Worm (Caenorhabditis elegans) whole organism, L2 larva: ENCODE data around the gene selt-1.2.
A peak's percentile ranks its signal among the peaks of the same experiment; 100 is the strongest.

Experiments
- C34F6.9 ChIP-seq: fragments of 150-350 bp; optimal IDR thresholded peaks from 2 replicates; lab custom pipeline; 2014; ENCODE audit warnings: missing biosample characterization, missing genetic modification characterization
- F13H6.1 ChIP-seq: sonication (generic microtip); optimal IDR thresholded peaks from 2 replicates; lab custom pipeline; 2016; ENCODE audit warnings: missing genetic modification characterization, missing compliant biosample characterization
- R02D3.7 ChIP-seq: fragments of 150-350 bp; optimal IDR thresholded peaks from 2 replicates; lab custom pipeline; 2014; ENCODE audit warnings: missing biosample characterization, missing genetic modification characterization
- Y55F3AM.14 ChIP-seq: fragments of 200-800 bp; sonication (Bioruptor generic); optimal IDR thresholded peaks from 2 replicates; lab custom pipeline; 2018; ENCODE audit warnings: mild to moderate bottlenecking, missing genetic modification characterization, missing compliant biosample characterization
- ZK546.5 ChIP-seq: sonication (generic microtip); optimal IDR thresholded peaks from 2 replicates; lab custom pipeline; 2017; ENCODE audit warnings: missing biosample characterization, missing genetic modification characterization
- aly-2 ChIP-seq: fragments of 150-350 bp; optimal IDR thresholded peaks from 2 replicates; lab custom pipeline; 2014; ENCODE audit warnings: missing biosample characterization, missing genetic modification characterization
- ama-1 ChIP-seq: fragments of 150-350 bp; optimal IDR thresholded peaks from 2 replicates; lab custom pipeline; 2018; ENCODE audit warnings: inconsistent platforms
- blmp-1 ChIP-seq: sonication (generic microtip); optimal IDR thresholded peaks from 2 replicates; lab custom pipeline; 2017; ENCODE audit warnings: missing genetic modification characterization, mild to moderate bottlenecking, missing compliant biosample characterization, antibody characterized with exemption, moderate library complexity; ENCODE audit not compliant: insufficient read depth
- ceh-16 ChIP-seq: fragments of 150-350 bp; optimal IDR thresholded peaks from 2 replicates; lab custom pipeline; 2014; ENCODE audit warnings: missing biosample characterization, missing genetic modification characterization
- crh-2 ChIP-seq: sonication (generic microtip); optimal IDR thresholded peaks from 2 replicates; lab custom pipeline; 2017; ENCODE audit warnings: missing biosample characterization, missing genetic modification characterization
- egl-27 ChIP-seq: sonication (generic microtip); optimal IDR thresholded peaks from 3 replicates; lab custom pipeline; 2017; ENCODE audit warnings: missing biosample characterization, missing genetic modification reagents, missing genetic modification characterization
- elt-3 ChIP-seq: sonication (generic microtip); optimal IDR thresholded peaks from 2 replicates; lab custom pipeline; 2017; ENCODE audit warnings: missing biosample characterization, missing genetic modification characterization
- fos-1 ChIP-seq: fragments of 150-350 bp; optimal IDR thresholded peaks from 2 replicates; lab custom pipeline; 2014; ENCODE audit warnings: missing biosample characterization, missing genetic modification characterization
- gmeb-1 ChIP-seq: fragments of 150-350 bp; optimal IDR thresholded peaks from 2 replicates; lab custom pipeline; 2014; ENCODE audit warnings: missing biosample characterization, missing genetic modification characterization
- lin-11 ChIP-seq: fragments of 150-350 bp; sonication (generic microtip); optimal IDR thresholded peaks from 2 replicates; lab custom pipeline; 2014; ENCODE audit warnings: missing biosample characterization, missing genetic modification characterization, inconsistent platforms, mixed read lengths
- lin-13 ChIP-seq: fragments of 150-350 bp; optimal IDR thresholded peaks from 2 replicates; lab custom pipeline; 2014; ENCODE audit warnings: missing biosample characterization, missing genetic modification reagents, missing genetic modification characterization
- lin-39 ChIP-seq: fragments of 150-350 bp; optimal IDR thresholded peaks from 2 replicates; lab custom pipeline; 2014; ENCODE audit warnings: missing biosample characterization, missing genetic modification reagents, missing genetic modification characterization
- lsy-2 ChIP-seq, 2 experiments: fragments of 150-350 bp in 1 of 2; sonication (generic microtip) in 1 of 2; optimal IDR thresholded peaks; 2 replicates each; lab custom pipeline; 2014 to 2017; ENCODE audit warnings: missing biosample characterization in 2 of 2, missing genetic modification characterization in 2 of 2
- mab-5 ChIP-seq: fragments of 150-350 bp; optimal IDR thresholded peaks from 2 replicates; lab custom pipeline; 2014; ENCODE audit warnings: missing biosample characterization, missing genetic modification characterization
- mdl-1 ChIP-seq, 2 experiments: fragments of 150-350 bp in 1 of 2; sonication (generic microtip) in 1 of 2; optimal IDR thresholded peaks; 2 replicates each; lab custom pipeline; 2017; ENCODE audit warnings: missing biosample characterization in 2 of 2, missing genetic modification characterization in 2 of 2
- nhr-10 ChIP-seq: sonication (generic microtip); optimal IDR thresholded peaks from 2 replicates; lab custom pipeline; 2017; ENCODE audit warnings: missing biosample characterization, missing genetic modification characterization
- nhr-11 ChIP-seq: fragments of 150-350 bp; optimal IDR thresholded peaks from 2 replicates; lab custom pipeline; 2014; ENCODE audit warnings: missing biosample characterization, missing genetic modification characterization
- nhr-129 ChIP-seq: fragments of 150-350 bp; optimal IDR thresholded peaks from 2 replicates; lab custom pipeline; 2014; ENCODE audit warnings: missing biosample characterization, missing genetic modification characterization
- nhr-21 ChIP-seq: fragments of 150-350 bp; optimal IDR thresholded peaks from 2 replicates; lab custom pipeline; 2014; ENCODE audit warnings: missing biosample characterization, missing genetic modification characterization
- nhr-237 ChIP-seq: fragments of 150-350 bp; optimal IDR thresholded peaks from 2 replicates; lab custom pipeline; 2014; ENCODE audit warnings: missing biosample characterization, missing genetic modification characterization
- nhr-25 ChIP-seq: fragments of 150-350 bp; sonication (generic microtip); optimal IDR thresholded peaks from 3 replicates; lab custom pipeline; 2014; ENCODE audit warnings: missing biosample characterization, missing genetic modification characterization
- nhr-6 ChIP-seq: fragments of 150-350 bp; optimal IDR thresholded peaks from 2 replicates; lab custom pipeline; 2014; ENCODE audit warnings: missing biosample characterization, missing genetic modification characterization
- sem-4 ChIP-seq: fragments of 150-350 bp; optimal IDR thresholded peaks from 2 replicates; lab custom pipeline; 2014; ENCODE audit warnings: missing biosample characterization, missing genetic modification reagents, missing genetic modification characterization
- skn-1 ChIP-seq: sonication (generic microtip); optimal IDR thresholded peaks from 2 replicates; lab custom pipeline; 2017; ENCODE audit warnings: missing biosample characterization, missing genetic modification characterization
- sma-3 ChIP-seq: sonication (generic microtip); optimal IDR thresholded peaks from 2 replicates; lab custom pipeline; 2016; ENCODE audit warnings: missing genetic modification reagents, missing genetic modification characterization, missing compliant biosample characterization
- sma-9 ChIP-seq, 2 experiments: fragments of 150-350 bp in 1 of 2; sonication (generic microtip) in 1 of 2; optimal IDR thresholded peaks; 2 replicates each; lab custom pipeline; 2014 to 2016; ENCODE audit warnings: missing genetic modification characterization in 2 of 2, mild to moderate bottlenecking in 1 of 2, missing biosample characterization in 1 of 2, missing compliant biosample characterization in 1 of 2, missing genetic modification reagents in 1 of 2, moderate library complexity in 1 of 2
- snpc-4 ChIP-seq: fragments of 150-350 bp; optimal IDR thresholded peaks from 2 replicates; lab custom pipeline; 2014; ENCODE audit warnings: missing biosample characterization, missing genetic modification characterization
- unc-39 ChIP-seq: fragments of 150-350 bp; optimal IDR thresholded peaks from 2 replicates; lab custom pipeline; 2014; ENCODE audit warnings: missing biosample characterization, missing genetic modification characterization
- unc-55 ChIP-seq: fragments of 150-350 bp; sonication (generic microtip); optimal IDR thresholded peaks from 3 replicates; lab custom pipeline; 2014; ENCODE audit warnings: missing biosample characterization, missing genetic modification reagents, missing genetic modification characterization
- zag-1 ChIP-seq: fragments of 150-350 bp; optimal IDR thresholded peaks from 2 replicates; lab custom pipeline; 2014; ENCODE audit warnings: missing biosample characterization, missing genetic modification characterization
- ztf-1 ChIP-seq: fragments of 200-800 bp; sonication (Bioruptor generic); conservative IDR thresholded peaks from 2 replicates; pipeline ENCODE4 v1.3.6; 2022; ENCODE audit warnings: missing genetic modification characterization, missing compliant biosample characterization
- ztf-4 ChIP-seq: fragments of 150-350 bp; optimal IDR thresholded peaks from 2 replicates; lab custom pipeline; 2014; ENCODE audit warnings: missing biosample characterization, missing genetic modification characterization

The selt-1.2 gene

DNA sequence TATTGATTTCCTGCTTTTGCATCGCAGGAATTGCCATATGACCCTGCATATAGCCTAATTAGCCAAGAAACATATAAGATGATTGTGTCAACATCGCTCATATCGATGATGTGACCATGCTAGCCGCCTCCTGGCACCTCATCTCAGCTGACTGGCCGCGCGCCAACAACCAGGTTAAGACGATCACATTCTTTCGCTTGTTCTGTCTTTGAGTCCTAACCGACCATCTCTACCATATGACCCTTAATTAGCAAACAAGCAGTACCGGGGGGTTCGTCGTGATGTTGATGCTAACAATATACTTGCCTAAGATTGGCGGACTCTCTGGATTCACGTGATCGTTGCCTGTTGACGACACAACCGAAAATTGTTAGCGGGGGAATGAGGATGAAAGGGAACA, 24.6 kb downstream of the selt-1.2 start:
- peak; percentile 40 for TF ChIP-seq sma-9 (GFP tag; optimal IDR thresholded peaks at IDR 0.05; lab: Kevin White, UChicago)
- no peak for TF ChIP-seq sma-9 (tag; optimal IDR thresholded peaks at IDR 0.05; lab: Kevin White, UChicago)
- TF ChIP-seq nhr-129 (tag; lab: Kevin White, UChicago), result peak; percentile 42
- TF ChIP-seq nhr-25 (tag; lab: Kevin White, UChicago), result peak; percentile 59
- no peak for TF ChIP-seq snpc-4 (tag; lab: Kevin White, UChicago)

DNA sequence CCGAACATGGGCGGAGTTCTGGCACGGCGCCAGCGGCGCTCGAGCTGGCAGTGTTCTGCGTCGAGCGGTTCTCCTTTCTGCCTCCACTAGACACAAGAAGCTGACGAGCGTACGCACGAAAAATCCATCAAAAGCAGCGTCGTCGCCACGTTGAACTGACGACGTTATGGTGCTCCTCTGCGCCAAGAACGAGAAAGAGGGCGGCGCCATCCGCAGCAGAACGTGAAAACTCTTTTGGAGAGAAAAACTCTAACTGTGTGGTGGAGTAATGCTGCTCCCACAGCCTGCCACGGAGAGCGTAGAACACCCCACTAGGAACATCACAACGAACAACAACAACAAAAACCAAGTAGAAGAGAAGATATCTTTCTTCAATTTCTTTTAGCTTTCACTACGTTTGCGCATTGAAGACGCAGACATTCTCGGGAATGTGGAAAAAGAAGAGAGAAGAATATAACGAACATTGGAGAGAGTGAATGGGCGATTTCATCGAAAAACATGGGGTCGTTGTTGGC, 25.2 kb downstream of the selt-1.2 start:
- TF ChIP-seq lsy-2 (tag; optimal IDR thresholded peaks at IDR 0.05; lab: Kevin White, UChicago), result peak in 1 of 2 experiments; percentile 52
- peak; percentile 8 for TF ChIP-seq crh-2 (tag; lab: Kevin White, UChicago)
- TF ChIP-seq egl-27 (tag; lab: Kevin White, UChicago), result peak; percentile 13
- TF ChIP-seq Y55F3AM.14 (GFP tag; lab: Kevin White, UChicago), result peak; percentile 65
- TF ChIP-seq ZK546.5 (tag; lab: Kevin White, UChicago), result no peak
- peak; percentile 32 for TF ChIP-seq unc-55
- peak; percentile 29 for TF ChIP-seq nhr-129 (tag; lab: Kevin White, UChicago)
- TF ChIP-seq lin-11 (tag; lab: Kevin White, UChicago), result peak; percentile 32
- no peak for TF ChIP-seq nhr-10 (tag; lab: Kevin White, UChicago)
- no peak for TF ChIP-seq sma-3
- TF ChIP-seq R02D3.7 (tag; lab: Kevin White, UChicago), result no peak
- TF ChIP-seq C34F6.9, result peak; percentile 55
- peak; percentile 70 for TF ChIP-seq sem-4 (tag; lab: Kevin White, UChicago)
- no peak for TF ChIP-seq ama-1 (lab: Kevin White, UChicago)
- peak in 1 of 2 experiments; percentile 47 for TF ChIP-seq mdl-1 (tag; optimal IDR thresholded peaks at IDR 0.05; lab: Kevin White, UChicago)
- TF ChIP-seq sma-9 (GFP tag; optimal IDR thresholded peaks at IDR 0.05; lab: Kevin White, UChicago), result peak; percentile 88
- TF ChIP-seq sma-9 (tag; optimal IDR thresholded peaks at IDR 0.05; lab: Kevin White, UChicago), result no peak
- TF ChIP-seq zag-1 (tag; lab: Kevin White, UChicago), result peak; percentile 56
- peak; percentile 51 for TF ChIP-seq F13H6.1 (tag; lab: Kevin White, UChicago)
- peak; percentile 23 for TF ChIP-seq fos-1 (tag; lab: Kevin White, UChicago)
- peak; percentile 90 for TF ChIP-seq blmp-1

- TF ChIP-seq unc-55 (peak; percentile 41), aly-2 (tag; lab: Kevin White, UChicago) (no peak), lsy-2 (tag; optimal IDR thresholded peaks at IDR 0.05; lab: Kevin White, UChicago) (no peak), ztf-1 (GFP tag; lab: Robert Waterston, UW) (no peak), blmp-1 (no peak), R02D3.7 (tag; lab: Kevin White, UChicago) (no peak), sma-9 (GFP tag; optimal IDR thresholded peaks at IDR 0.05; lab: Kevin White, UChicago) (peak; percentile 45), sma-9 (tag; optimal IDR thresholded peaks at IDR 0.05; lab: Kevin White, UChicago) (no peak)
Measured at ce11 chrV:10721304-10721703, 25.9 kb downstream of the selt-1.2 start.

- TF ChIP-seq sma-9 (GFP tag; optimal IDR thresholded peaks at IDR 0.05; lab: Kevin White, UChicago) (no peak), sma-9 (tag; optimal IDR thresholded peaks at IDR 0.05; lab: Kevin White, UChicago) (no peak), nhr-25 (tag; lab: Kevin White, UChicago) (peak; percentile 45), blmp-1 (peak; percentile 22)
Measured at ce11 chrV:10720876-10721275, 26.3 kb downstream of the selt-1.2 start.

DNA sequence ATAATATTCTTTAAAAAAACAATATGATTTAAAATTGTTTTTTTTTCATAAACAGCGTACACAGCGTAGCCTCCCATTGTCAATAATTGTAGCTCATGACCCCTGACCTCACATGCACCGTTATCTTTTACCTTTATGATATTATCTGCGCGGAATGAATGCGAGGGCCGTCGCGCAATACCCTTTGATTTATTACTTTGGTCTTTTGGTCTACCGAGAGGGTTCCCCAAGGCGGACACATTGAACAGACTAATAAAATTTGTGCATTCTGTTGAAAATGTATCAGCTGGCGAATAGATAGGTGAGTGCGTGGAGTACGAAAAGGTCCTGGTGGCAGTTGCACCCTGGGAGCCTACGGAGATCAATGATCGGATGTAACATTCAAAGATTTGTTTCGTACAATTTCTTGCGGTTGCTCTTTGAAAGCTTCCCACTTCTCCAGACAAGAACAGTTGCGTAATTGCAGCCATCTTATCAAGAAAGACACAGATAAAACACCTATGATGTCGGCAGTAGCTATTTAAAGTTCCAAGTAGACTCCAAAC, 26.8 kb downstream of the selt-1.2 start:
- no peak for TF ChIP-seq C34F6.9
- peak; percentile 74 for TF ChIP-seq sma-9 (GFP tag; optimal IDR thresholded peaks at IDR 0.05; lab: Kevin White, UChicago)
- no peak for TF ChIP-seq sma-9 (tag; optimal IDR thresholded peaks at IDR 0.05; lab: Kevin White, UChicago)
- no peak for TF ChIP-seq ztf-4 (tag; lab: Kevin White, UChicago)
- peak; percentile 55 for TF ChIP-seq mab-5 (tag; lab: Kevin White, UChicago)

- TF ChIP-seq blmp-1, result peak; percentile 93
- TF ChIP-seq fos-1 (tag; lab: Kevin White, UChicago), result peak; percentile 43
- TF ChIP-seq unc-39, result no peak
- no peak for TF ChIP-seq zag-1 (tag; lab: Kevin White, UChicago)
- TF ChIP-seq F13H6.1 (tag; lab: Kevin White, UChicago), result peak; percentile 49
- TF ChIP-seq lsy-2 (tag; optimal IDR thresholded peaks at IDR 0.05; lab: Kevin White, UChicago), result peak in 1 of 2 experiments; percentile 44
- TF ChIP-seq ama-1 (lab: Kevin White, UChicago), result peak; percentile 67
- no peak for TF ChIP-seq elt-3 (tag; lab: Kevin White, UChicago)
- peak; percentile 9 for TF ChIP-seq skn-1 (tag; lab: Kevin White, UChicago)
- TF ChIP-seq ceh-16, result peak; percentile 15
- peak; percentile 73 for TF ChIP-seq C34F6.9
- no peak for TF ChIP-seq lin-39 (tag; lab: Kevin White, UChicago)
- TF ChIP-seq Y55F3AM.14 (GFP tag; lab: Kevin White, UChicago), result peak; percentile 94
- TF ChIP-seq egl-27 (tag; lab: Kevin White, UChicago), result no peak
- no peak for TF ChIP-seq nhr-11
- peak; percentile 52 for TF ChIP-seq nhr-6 (tag; lab: Kevin White, UChicago)
- TF ChIP-seq lin-13, result no peak
- TF ChIP-seq gmeb-1 (tag; lab: Kevin White, UChicago), result peak; percentile 41
- peak; percentile 90 for TF ChIP-seq nhr-25 (tag; lab: Kevin White, UChicago)
- TF ChIP-seq sma-9 (GFP tag; optimal IDR thresholded peaks at IDR 0.05; lab: Kevin White, UChicago), result peak; percentile 93
- TF ChIP-seq sma-9 (tag; optimal IDR thresholded peaks at IDR 0.05; lab: Kevin White, UChicago), result no peak
- TF ChIP-seq sem-4 (tag; lab: Kevin White, UChicago), result peak; percentile 27
- TF ChIP-seq sma-3, result peak; percentile 87
- TF ChIP-seq ZK546.5 (tag; lab: Kevin White, UChicago), result no peak
- TF ChIP-seq nhr-129 (tag; lab: Kevin White, UChicago), result peak; percentile 97
- peak; percentile 81 for TF ChIP-seq nhr-21
- no peak for TF ChIP-seq nhr-237 (tag; lab: Kevin White, UChicago)
Measured at ce11 chrV:10719833-10720170, 27.4 kb downstream of the selt-1.2 start.
